Worm (Caenorhabditis elegans): Measurements from ENCODE around the gene E04F6.10.

DNA sequence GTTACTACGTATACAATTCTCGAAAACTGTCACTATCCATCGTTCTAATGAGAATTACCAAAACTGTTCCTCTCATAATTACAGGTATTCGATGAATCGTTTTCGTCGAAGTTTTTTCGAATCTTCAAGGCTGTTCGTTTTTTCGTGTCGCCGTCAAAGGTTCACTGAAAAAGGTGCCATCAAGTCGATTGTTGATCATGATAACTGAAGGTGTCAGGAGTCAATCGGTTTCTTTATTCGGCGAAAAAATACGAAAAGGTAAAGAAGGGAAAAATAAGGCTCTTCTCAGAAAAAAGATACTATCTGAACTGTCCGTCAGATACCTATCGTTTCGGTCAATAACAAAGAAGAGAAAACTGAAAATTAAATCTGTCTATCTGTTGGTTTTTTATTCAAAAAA lies 21.8 kb upstream of the E04F6.10 start:
- TF ChIP-seq fos-1 (tag; optimal IDR thresholded peaks at IDR 0.05) (no peak), pqm-1 (tag; optimal IDR thresholded peaks at IDR 0.05) (no peak), ztf-7 (tag; optimal IDR thresholded peaks at IDR 0.05) (no peak), pha-4 (GFP tag; IDR thresholded peaks at IDR 0.05) (no peak), pha-4 (tag; optimal IDR thresholded peaks at IDR 0.05) (no peak), lsy-2 (tag; optimal IDR thresholded peaks at IDR 0.05) (no peak)
